Fruit fly (Drosophila melanogaster): Measurements from ENCODE around the gene Alp1.

Gene Alp1

dm6 chr3L:21417884-21418536 lies 26.6 kb downstream of the Alp1 start (continued):
- TF ChIP-seq HLH3B (GFP tag; IDR thresholded peaks at IDR 0.05) (no peak), CG10431 (GFP tag; optimal IDR thresholded peaks at IDR 0.05) (no peak), CG11560 (tag; IDR thresholded peaks at IDR 0.05) (no peak), Hmr (GFP tag; optimal IDR thresholded peaks at IDR 0.05) (peak; percentile 61), tap (tag; optimal IDR thresholded peaks at IDR 0.05) (peak; percentile 26), Med (GFP tag) (peak; percentile 60), HmgD (GFP tag; optimal IDR thresholded peaks at IDR 0.05) (no peak), pho (GFP tag; optimal IDR thresholded peaks at IDR 0.05) (no peak), sr (GFP tag; IDR thresholded peaks at IDR 0.05) (no peak), CG6791 (GFP tag; IDR thresholded peaks at IDR 0.05; ENCODE audit: partially characterized antibody) (no peak), Dip3 (GFP tag; optimal IDR thresholded peaks at IDR 0.05) (no peak), CG15601 (tag; optimal IDR thresholded peaks at IDR 0.05) (peak; percentile 53), bbx (GFP tag; IDR thresholded peaks at IDR 0.05; ENCODE audit: partially characterized antibody) (no peak), CG9797 (GFP tag; optimal IDR thresholded peaks at IDR 0.05) (no peak), onecut (GFP tag; IDR thresholded peaks at IDR 0.05) (0 out of 2 replicates have a peak, but pooled peaks have one; percentile 10), CG14014 (GFP tag; IDR thresholded peaks at IDR 0.05) (no peak), ttk (GFP tag; IDR thresholded peaks at IDR 0.05) (no peak), CG7786 (GFP tag; optimal IDR thresholded peaks at IDR 0.05) (no peak), CG12071 (GFP tag; optimal IDR thresholded peaks at IDR 0.05) (no peak), ac (GFP tag; optimal IDR thresholded peaks at IDR 0.05) (no peak), CG5245 (GFP tag; optimal IDR thresholded peaks at IDR 0.05) (no peak), CG13894 (tag; optimal IDR thresholded peaks at IDR 0.05) (no peak), yki (optimal IDR thresholded peaks at IDR 0.05) (no peak), CG8089 (GFP tag; optimal IDR thresholded peaks at IDR 0.05) (no peak), CG17612 (GFP tag; IDR thresholded peaks at IDR 0.05) (no peak), CG9215 (GFP tag; IDR thresholded peaks at IDR 0.05) (0 out of 2 replicates have a peak, but pooled peaks have one; percentile 53), HLH54F (GFP tag; optimal IDR thresholded peaks at IDR 0.05) (no peak), en (GFP tag; optimal IDR thresholded peaks at IDR 0.05) (no peak), CG4617 (GFP tag; optimal IDR thresholded peaks at IDR 0.05; ENCODE audit: borderline replicate concordance) (no peak), prd (optimal IDR thresholded peaks at IDR 0.05) (no peak), prd (GFP tag; IDR thresholded peaks at IDR 0.05) (peak; percentile 34; the same call in 1 of the 3 replicates), CG14710 (tag; optimal IDR thresholded peaks at IDR 0.05) (no peak), CG10321 (GFP tag; IDR thresholded peaks at IDR 0.05) (no peak), Ada2b (GFP tag; IDR thresholded peaks at IDR 0.05) (0 out of 2 replicates have a peak, but pooled peaks have one; percentile 31), Adf1 (GFP tag; IDR thresholded peaks at IDR 0.05) (peak; percentile 8; the same call in 1 of the 2 replicates), CG12104 (GFP tag; optimal IDR thresholded peaks at IDR 0.05) (no peak), stwl (tag; optimal IDR thresholded peaks at IDR 0.05) (no peak), dysf (GFP tag; IDR thresholded peaks at IDR 0.05) (peak; percentile 59; the same call in 2 of the 3 replicates), jigr1 (GFP tag; IDR thresholded peaks at IDR 0.05) (no peak), Dip2 (GFP tag; IDR thresholded peaks at IDR 0.05) (no peak), Max (GFP tag; optimal IDR thresholded peaks at IDR 0.05) (no peak), CTCF (GFP tag; optimal IDR thresholded peaks at IDR 0.05) (no peak), fd96Cb (tag; optimal IDR thresholded peaks at IDR 0.05) (peak; percentile 49), croc (GFP tag; conservative IDR thresholded peaks at IDR 0.05) (no peak; the same call in none of the 3 replicates), CG8478 (optimal IDR thresholded peaks at IDR 0.05) (no peak), CG9437 (GFP tag; optimal IDR thresholded peaks at IDR 0.05) (peak; percentile 50), crc (GFP tag; optimal IDR thresholded peaks at IDR 0.05) (no peak), ara (GFP tag; IDR thresholded peaks at IDR 0.05) (no peak), CG6854 (GFP tag; optimal IDR thresholded peaks at IDR 0.05) (no peak), TFAM (GFP tag; optimal IDR thresholded peaks at IDR 0.05) (no peak), CG15073 (GFP tag; optimal IDR thresholded peaks at IDR 0.05) (no peak), CG7372 (GFP tag; IDR thresholded peaks at IDR 0.05) (0 out of 2 replicates have a peak, but pooled peaks have one; percentile 21), Camta (GFP tag; optimal IDR thresholded peaks at IDR 0.05) (peak; percentile 3)

Measured in whole organism, embryonic.